1 fruit fly cellular context compared by ENCODE assay signal in the genomic region with DNA sequence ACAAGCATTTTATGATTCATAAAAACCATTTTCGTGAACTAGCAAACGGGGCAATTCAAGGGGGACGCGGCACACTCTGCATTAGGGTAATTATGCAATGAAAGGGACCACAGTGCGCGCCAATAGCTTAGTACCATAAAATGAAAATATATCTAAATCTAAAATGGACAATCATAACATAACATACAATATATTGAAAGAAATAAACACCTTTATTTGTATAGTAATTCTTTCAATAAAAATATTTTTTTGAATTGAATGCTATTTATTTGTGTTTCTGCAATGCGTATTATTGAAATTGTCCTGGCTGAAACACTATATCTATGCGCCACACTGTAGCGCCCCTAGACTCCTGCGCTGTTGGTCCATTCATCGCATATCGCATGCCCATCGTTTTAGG.
TF ChIP-seq lines count a peak whose summit lies in the region.

No protein-coding gene starts in this region.

TF ChIP-seq in whole organism, embryonic, 481 proteins besides CTCF, POLR2A, EP300 and RAD21 (continued from another document):
- TF ChIP-seq slbo (GFP tag; IDR thresholded peaks at IDR 0.05; lab: Robert Waterston, UW), result no peak
- no peak for TF ChIP-seq fru (optimal IDR thresholded peaks at IDR 0.05; lab: Kevin White, UChicago)
- no peak for TF ChIP-seq Nf-YB (GFP tag; optimal IDR thresholded peaks at IDR 0.05; lab: Kevin White, UChicago)
- no peak for TF ChIP-seq CG10654 (GFP tag; optimal IDR thresholded peaks at IDR 0.05; lab: Kevin White, UChicago)
- TF ChIP-seq sqz (GFP tag; optimal IDR thresholded peaks at IDR 0.05; lab: Kevin White, UChicago), result no peak
- no peak for TF ChIP-seq Adf1 (GFP tag; IDR thresholded peaks at IDR 0.05; lab: Robert Waterston, UW)
- 0 out of 2 replicates have a peak, but pooled peaks have one; percentile 19 for TF ChIP-seq CG32767 (GFP tag; IDR thresholded peaks at IDR 0.05; lab: Robert Waterston, UW)
- no peak for TF ChIP-seq ranshi (GFP tag; IDR thresholded peaks at IDR 0.05; lab: Robert Waterston, UW)
- TF ChIP-seq seq (GFP tag; IDR thresholded peaks at IDR 0.05; lab: Robert Waterston, UW), result no peak
- TF ChIP-seq cad (GFP tag; optimal IDR thresholded peaks at IDR 0.05; lab: Kevin White, UChicago), result no peak
- no peak for TF ChIP-seq tup (GFP tag; optimal IDR thresholded peaks at IDR 0.05; lab: Kevin White, UChicago)
- TF ChIP-seq pho (GFP tag; optimal IDR thresholded peaks at IDR 0.05; lab: Kevin White, UChicago), result no peak
- no peak for TF ChIP-seq CG6765 (GFP tag; optimal IDR thresholded peaks at IDR 0.05; lab: Kevin White, UChicago)
- TF ChIP-seq BtbVII (GFP tag; optimal IDR thresholded peaks at IDR 0.05; lab: Kevin White, UChicago), result no peak
- no peak for TF ChIP-seq bab2 (GFP tag; optimal IDR thresholded peaks at IDR 0.05; lab: Kevin White, UChicago)
- TF ChIP-seq Med (GFP tag; lab: Kevin White, UChicago), result peak; percentile 55
- TF ChIP-seq Doc2 (GFP tag; IDR thresholded peaks at IDR 0.05; lab: Robert Waterston, UW), result no peak
- TF ChIP-seq CG12391 (tag; optimal IDR thresholded peaks at IDR 0.05; lab: Kevin White, UChicago), result peak; percentile 21
- TF ChIP-seq CG15011 (GFP tag; optimal IDR thresholded peaks at IDR 0.05; lab: Kevin White, UChicago), result no peak
- TF ChIP-seq CG5245 (GFP tag; optimal IDR thresholded peaks at IDR 0.05; lab: Kevin White, UChicago), result no peak
- no peak for TF ChIP-seq crc (GFP tag; optimal IDR thresholded peaks at IDR 0.05; lab: Kevin White, UChicago)
- no peak for TF ChIP-seq Stat92E (GFP tag; optimal IDR thresholded peaks at IDR 0.05; lab: Kevin White, UChicago)
- no peak for TF ChIP-seq gfzf (GFP tag; optimal IDR thresholded peaks at IDR 0.05; lab: Kevin White, UChicago)
- no peak for TF ChIP-seq pzg (GFP tag; optimal IDR thresholded peaks at IDR 0.05; lab: Kevin White, UChicago)
- peak; percentile 37 for TF ChIP-seq CG18262 (tag; optimal IDR thresholded peaks at IDR 0.05; lab: Kevin White, UChicago)
- TF ChIP-seq wdn (GFP tag; IDR thresholded peaks at IDR 0.05; lab: Robert Waterston, UW), result no peak
- TF ChIP-seq Xrp1 (GFP tag; IDR thresholded peaks at IDR 0.05; lab: Robert Waterston, UW), result peak; percentile 67
